Fruit fly (Drosophila melanogaster): ENCODE measurements around the gene Ccp84Ag.

DNA sequence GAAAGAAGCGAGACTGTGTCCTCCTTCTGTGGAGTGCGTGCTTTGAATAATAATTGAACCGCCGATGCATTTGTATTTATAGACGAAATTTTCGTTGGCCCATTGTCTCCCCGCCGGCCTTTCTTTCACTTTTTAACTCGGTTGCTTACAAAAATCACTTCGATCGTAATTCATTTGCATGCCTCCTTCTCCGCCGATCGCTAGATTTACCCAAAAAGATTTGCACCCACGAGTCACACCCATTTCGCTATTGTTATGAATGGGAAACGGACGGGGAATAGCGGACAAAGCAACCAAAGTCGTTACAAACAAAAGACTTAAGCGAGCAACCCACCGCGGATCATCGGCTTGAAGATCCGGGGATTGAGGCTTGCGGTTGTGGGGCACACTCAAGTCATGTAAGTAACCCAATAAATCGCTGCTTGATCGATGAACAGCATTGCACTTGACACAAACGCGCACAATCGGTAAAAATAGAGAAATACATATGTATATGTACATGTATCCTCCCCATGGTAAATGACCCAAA lies 9.8 kb downstream of the Ccp84Ag start, which contains the start of gene Ccp84Ac:
- TF ChIP-seq CG1621 (tag; optimal IDR thresholded peaks at IDR 0.05) (no peak), Ets21C (GFP tag; optimal IDR thresholded peaks at IDR 0.05) (no peak), dsx (GFP tag; optimal IDR thresholded peaks at IDR 0.05; ENCODE audit: poor library complexity, severe bottlenecking) (no peak)
